Fruit fly (Drosophila melanogaster) whole organism, embryonic: ENCODE data around the gene Gem3.

Source experiments
- Atf6 ChIP-seq: fragments of 200-800 bp; sonication (Bioruptor generic); IDR thresholded peaks from 2 replicates; pipeline ENCODE4 v1.3.6; 2022; ENCODE audit warnings: missing biosample characterization, missing genetic modification characterization
- CG11560 ChIP-seq: fragments of 200-800 bp; sonication (Bioruptor generic); IDR thresholded peaks from 3 replicates; pipeline ENCODE4 v1.3.6; 2022; ENCODE audit warnings: missing biosample characterization, missing genetic modification characterization
- CG13123 ChIP-seq: fragments of 200-800 bp; sonication (Bioruptor generic); optimal IDR thresholded peaks from 2 replicates; lab custom pipeline; 2016; ENCODE audit warnings: missing biosample characterization, missing genetic modification characterization
- CG13424 ChIP-seq: fragments of 200-800 bp; sonication (Bioruptor generic); optimal IDR thresholded peaks from 2 replicates; lab custom pipeline; 2019; ENCODE audit warnings: missing biosample characterization, mild to moderate bottlenecking, missing genetic modification characterization, moderate library complexity
- CG14667 ChIP-seq: fragments of 200-800 bp; sonication (Bioruptor generic); IDR thresholded peaks from 2 replicates; pipeline ENCODE4 v1.3.6; 2022; ENCODE audit warnings: missing biosample characterization, missing genetic modification characterization
- CG17802 ChIP-seq: fragments of 200-800 bp; sonication (Bioruptor generic); optimal IDR thresholded peaks from 2 replicates; lab custom pipeline; 2018; ENCODE audit warnings: missing biosample characterization, mild to moderate bottlenecking, missing genetic modification characterization, moderate library complexity
- CG31365 ChIP-seq: fragments of 200-800 bp; sonication (Bioruptor generic); optimal IDR thresholded peaks from 2 replicates; lab custom pipeline; 2018; ENCODE audit warnings: missing biosample characterization, mild to moderate bottlenecking, missing genetic modification characterization
- CG32767 ChIP-seq: fragments of 200-800 bp; sonication (Bioruptor generic); IDR thresholded peaks from 2 replicates; pipeline ENCODE4 v1.3.6; 2022; ENCODE audit warnings: missing biosample characterization, missing genetic modification characterization
- CG3995 ChIP-seq: fragments of 200-800 bp; sonication (Bioruptor generic); optimal IDR thresholded peaks from 3 replicates; lab custom pipeline; 2016; ENCODE audit warnings: missing biosample characterization, missing genetic modification characterization
- CG8924 ChIP-seq: fragments of 200-800 bp; optimal IDR thresholded peaks from 3 replicates; lab custom pipeline; 2019; ENCODE audit warnings: missing biosample characterization, mild to moderate bottlenecking, missing genetic modification characterization, moderate library complexity
- CTCF ChIP-seq: fragments of 200-800 bp; sonication (Bioruptor generic); optimal IDR thresholded peaks from 2 replicates; lab custom pipeline; 2017; ENCODE audit warnings: missing biosample characterization, mild to moderate bottlenecking, missing genetic modification characterization, moderate library complexity
- CoRest ChIP-seq: fragments of 200-800 bp; sonication (Bioruptor generic); optimal IDR thresholded peaks from 3 replicates; lab custom pipeline; 2018; ENCODE audit warnings: missing biosample characterization, mild to moderate bottlenecking, missing genetic modification characterization, moderate library complexity
- Dip2 ChIP-seq: fragments of 200-800 bp; sonication (Bioruptor generic); IDR thresholded peaks from 2 replicates; pipeline ENCODE4 v1.3.6; 2022; ENCODE audit warnings: missing biosample characterization, missing genetic modification characterization
- Fer3 ChIP-seq: fragments of 200-800 bp; sonication (Bioruptor generic); optimal IDR thresholded peaks from 2 replicates; lab custom pipeline; 2018; ENCODE audit warnings: missing biosample characterization, mild to moderate bottlenecking, missing genetic modification characterization, moderate library complexity
- HHEX ChIP-seq: fragments of 200-800 bp; sonication (Bioruptor generic); optimal IDR thresholded peaks from 3 replicates; lab custom pipeline; 2017; ENCODE audit warnings: missing biosample characterization, mild to moderate bottlenecking, missing genetic modification characterization, missing genetic modification reagents
- Lhr ChIP-seq: fragments of 200-800 bp; sonication (Bioruptor generic); optimal IDR thresholded peaks from 3 replicates; lab custom pipeline; 2017; ENCODE audit warnings: mild to moderate bottlenecking, missing biosample characterization, missing genetic modification reagents, missing genetic modification characterization
- Mrtf ChIP-seq: fragments of 200-800 bp; sonication (Bioruptor generic); IDR thresholded peaks from 3 replicates; pipeline ENCODE4 v1.3.6; 2022; ENCODE audit warnings: missing biosample characterization, missing genetic modification characterization
- Pdp1 ChIP-seq, 2 experiments: fragments of 200-800 bp; sonication (Bioruptor generic); optimal IDR thresholded peaks; 3 replicates each; lab custom pipeline; 2016; ENCODE audit warnings: missing biosample characterization in 2 of 2, missing genetic modification characterization in 2 of 2, mild to moderate bottlenecking in 1 of 2, moderate library complexity in 1 of 2
- Ptx1 ChIP-seq: fragments of 200-800 bp; sonication (Bioruptor generic); IDR thresholded peaks from 2 replicates; pipeline ENCODE4 v1.3.6; 2022; ENCODE audit warnings: missing biosample characterization, missing genetic modification characterization
- Six4 ChIP-seq: fragments of 200-800 bp; sonication (Bioruptor generic); optimal IDR thresholded peaks from 2 replicates; lab custom pipeline; 2016; ENCODE audit warnings: missing biosample characterization, missing genetic modification characterization
- Sox100B ChIP-seq: fragments of 200-800 bp; sonication (Bioruptor generic); optimal IDR thresholded peaks from 3 replicates; lab custom pipeline; 2018; ENCODE audit warnings: missing biosample characterization, mild to moderate bottlenecking, missing genetic modification characterization
- amos ChIP-seq: fragments of 200-800 bp; sonication (Bioruptor generic); IDR thresholded peaks from 2 replicates; pipeline ENCODE4 v1.3.6; 2022; ENCODE audit warnings: missing biosample characterization, missing genetic modification characterization; ENCODE audit not compliant: partially characterized antibody
- ind ChIP-seq: fragments of 200-800 bp; sonication (Bioruptor generic); optimal IDR thresholded peaks from 3 replicates; lab custom pipeline; 2016; ENCODE audit warnings: missing biosample characterization, missing genetic modification characterization
- lov ChIP-seq, 2 experiments: fragments of 200-800 bp in 1 of 2; fragments of >200 bp in 1 of 2; sonication (Bioruptor generic) in 1 of 2; IDR thresholded peaks in 1 of 2; optimal IDR thresholded peaks in 1 of 2; 2 replicates in 1 of 2; 3 replicates in 1 of 2; pipeline versions ENCODE4 v1.3.6 to Lab custom; 2017 to 2022; ENCODE audit warnings: missing biosample characterization in 1 of 2, missing genetic modification characterization in 1 of 2
- nom ChIP-seq: fragments of 200-800 bp; sonication (Bioruptor generic); optimal IDR thresholded peaks from 2 replicates; lab custom pipeline; 2017; ENCODE audit warnings: missing biosample characterization, missing genetic modification characterization, mild to moderate bottlenecking, moderate library complexity, missing genetic modification reagents
- pita ChIP-seq: fragments of 200-800 bp; sonication (Bioruptor generic); optimal IDR thresholded peaks from 2 replicates; lab custom pipeline; 2017; ENCODE audit warnings: missing biosample characterization, mild to moderate bottlenecking, missing genetic modification characterization
- scrt ChIP-seq: fragments of 200-800 bp; sonication (Bioruptor generic); optimal IDR thresholded peaks from 2 replicates; lab custom pipeline; 2018; ENCODE audit warnings: missing biosample characterization, mild to moderate bottlenecking, missing genetic modification characterization, moderate library complexity
- sens ChIP-seq: fragments of 200-800 bp; sonication (Bioruptor generic); peaks from one replicate; lab custom pipeline; 2016; ENCODE audit warnings: missing biosample characterization, missing genetic modification characterization
- sima ChIP-seq: fragments of 200-800 bp; sonication (Bioruptor generic); optimal IDR thresholded peaks from 2 replicates; lab custom pipeline; 2016; ENCODE audit warnings: missing biosample characterization, missing genetic modification characterization
- stc ChIP-seq: fragments of 200-800 bp; sonication (Bioruptor generic); IDR thresholded peaks from 2 replicates; pipeline ENCODE4 v1.3.6; 2022; ENCODE audit warnings: missing biosample characterization, missing genetic modification characterization
- stwl ChIP-seq: fragments of 200-800 bp; sonication (Bioruptor generic); optimal IDR thresholded peaks from 3 replicates; lab custom pipeline; 2018; ENCODE audit warnings: missing biosample characterization, mild to moderate bottlenecking, missing genetic modification characterization, moderate library complexity
- sug ChIP-seq: fragments of 200-800 bp; optimal IDR thresholded peaks from 2 replicates; lab custom pipeline; 2019; ENCODE audit warnings: missing biosample characterization, mild to moderate bottlenecking, missing genetic modification characterization, moderate library complexity
- toy ChIP-seq: fragments of 200-800 bp; sonication (Bioruptor generic); IDR thresholded peaks from 2 replicates; pipeline ENCODE4 v1.3.6; 2022; ENCODE audit warnings: missing biosample characterization, missing genetic modification characterization
- unpg ChIP-seq: fragments of 200-800 bp; sonication (Bioruptor generic); optimal IDR thresholded peaks from 3 replicates; lab custom pipeline; 2018; ENCODE audit warnings: missing biosample characterization, mild to moderate bottlenecking, missing genetic modification characterization, moderate library complexity
- wdn ChIP-seq: fragments of 200-800 bp; sonication (Bioruptor generic); IDR thresholded peaks from 2 replicates; pipeline ENCODE4 v1.3.6; 2022; ENCODE audit warnings: missing biosample characterization, missing genetic modification characterization

Gem3 gene

dm6 chr3L:10428027-10428426 lies 34.9 kb downstream of the Gem3 start (continued):
- TF ChIP-seq stc (GFP tag; lab: Robert Waterston, UW) (0 out of 2 replicates have a peak, but pooled peaks have one; percentile 48), CoRest (tag; lab: Kevin White, UChicago) (peak; percentile 51), CTCF (GFP tag; lab: Kevin White, UChicago) (no peak), Atf6 (GFP tag; lab: Robert Waterston, UW) (no peak), CG32767 (no peak), Lhr (GFP tag; lab: Kevin White, UChicago) (no peak), Fer3 (tag; lab: Kevin White, UChicago) (peak; percentile 8), wdn (GFP tag; lab: Robert Waterston, UW) (no peak), CG8924 (tag; lab: Kevin White, UChicago) (no peak), unpg (GFP tag; lab: Kevin White, UChicago) (peak; percentile 68), amos (GFP tag; lab: Robert Waterston, UW) (no peak), CG13424 (tag; lab: Kevin White, UChicago) (peak; percentile 56)

DNA sequence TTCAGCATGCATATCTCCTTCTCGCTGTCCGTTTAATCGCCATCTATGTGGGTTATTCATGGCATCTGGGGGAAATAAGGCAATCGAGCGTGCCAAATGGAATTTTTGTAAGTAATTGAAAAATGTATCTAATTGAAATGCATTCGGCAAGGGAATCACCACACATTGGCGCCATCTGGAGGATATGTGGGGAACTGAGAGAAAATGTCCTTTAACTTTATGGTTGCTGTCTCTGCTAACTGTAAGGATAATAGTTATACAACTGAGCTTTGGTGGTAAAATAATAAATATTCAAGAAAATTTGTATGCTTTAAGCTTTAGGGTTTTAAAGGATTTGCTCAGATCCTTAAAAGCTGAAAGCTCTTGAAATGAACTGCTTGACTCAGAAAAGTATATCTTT lies 35.6 kb downstream of the Gem3 start:
- no peak for TF ChIP-seq CG17802
- no peak for TF ChIP-seq Ptx1 (GFP tag; lab: Robert Waterston, UW)
- no peak for TF ChIP-seq CG11560 (tag; lab: Robert Waterston, UW)
- TF ChIP-seq Dip2 (GFP tag; lab: Robert Waterston, UW), result peak; percentile 79
- peak; percentile 74 for TF ChIP-seq CG31365 (tag; lab: Kevin White, UChicago)
- no peak for TF ChIP-seq Sox100B (GFP tag; lab: Kevin White, UChicago)
- TF ChIP-seq HHEX (GFP tag; lab: Kevin White, UChicago), result no peak
- TF ChIP-seq CG3995, result no peak
- TF ChIP-seq pita (GFP tag; lab: Kevin White, UChicago), result peak; percentile 54
- TF ChIP-seq CTCF (GFP tag; lab: Kevin White, UChicago), result peak; percentile 90
- peak; percentile 67 for TF ChIP-seq sens (GFP tag; lab: Kevin White, UChicago)
- TF ChIP-seq, all 482 proteins: peak for 5

DNA sequence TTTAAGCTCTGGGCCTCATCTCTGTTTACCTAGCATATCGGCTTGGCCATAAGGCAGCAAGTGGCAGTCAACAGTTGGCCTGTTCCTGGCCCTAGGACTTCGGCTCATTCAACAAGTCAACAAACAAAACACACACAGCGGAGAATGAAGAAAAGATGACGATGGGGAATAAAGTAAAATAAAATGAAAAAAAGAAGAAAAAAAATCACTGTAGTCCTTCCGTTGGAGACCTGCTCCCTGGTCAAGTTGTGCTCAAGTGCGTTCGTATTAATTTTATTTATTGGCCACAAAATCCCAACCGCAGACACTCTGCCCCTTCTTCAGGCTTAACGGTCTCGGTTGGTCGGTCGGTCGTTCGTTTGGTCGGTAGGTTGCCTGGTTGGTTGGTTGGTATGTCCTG lies 44.5 kb downstream of the Gem3 start:
- TF ChIP-seq Six4 (GFP tag; lab: Kevin White, UChicago), result no peak
- TF ChIP-seq sima (GFP tag; lab: Kevin White, UChicago), result no peak
- TF ChIP-seq nom (GFP tag; lab: Kevin White, UChicago), result peak; percentile 29
- TF ChIP-seq scrt (GFP tag; lab: Kevin White, UChicago), result peak; percentile 65

dm6 chr3L:10412518-10412917 lies 50.4 kb downstream of the Gem3 start, which contains the start of gene CG12362:
CG12362 (plus strand) TSS chr3L:10412818.
- TF ChIP-seq lov (optimal IDR thresholded peaks at IDR 0.05; lab: Kevin White, UChicago) (no peak), lov (GFP tag; IDR thresholded peaks at IDR 0.05; lab: Robert Waterston, UW) (no peak), CG13123 (GFP tag; lab: Kevin White, UChicago) (no peak), ind (no peak), stwl (tag; lab: Kevin White, UChicago) (peak; percentile 58), CG14667 (GFP tag; lab: Robert Waterston, UW) (no peak)
- TF ChIP-seq, all 482 proteins: peak for 1

- TF ChIP-seq Mrtf (GFP tag; lab: Robert Waterston, UW) (no peak), sens (GFP tag; lab: Kevin White, UChicago) (no peak), Pdp1 (GFP tag; optimal IDR thresholded peaks at IDR 0.05; lab: Kevin White, UChicago) (no peak), toy (GFP tag; lab: Robert Waterston, UW) (no peak), sug (no peak)
These were observed 51.3 kb downstream of the Gem3 start for dm6 chr3L:10411611-10412010.
